Worm (Caenorhabditis elegans) whole organism, L4/young adult: ENCODE results near the gene col-111.

Source experiments
- W03F9.2 ChIP-seq: fragments of 150-350 bp; optimal IDR thresholded peaks from 2 replicates; lab custom pipeline; 2014; ENCODE audit warnings: missing biosample characterization, missing genetic modification characterization
- him-1 ChIP-seq: sonication (generic microtip); optimal IDR thresholded peaks from 2 replicates; lab custom pipeline; 2016; ENCODE audit warnings: missing genotype, missing genetic modification reagents, missing genetic modification characterization, missing compliant biosample characterization

ce11 chrIV:4608661-4609060 is 49.1 kb downstream of the col-111 start:
- TF ChIP-seq him-1 (tag; lab: Kevin White, UChicago) (no peak), W03F9.2 (tag; lab: Kevin White, UChicago) (no peak)
